Worm (Caenorhabditis elegans) whole organism, L4/young adult: Measurements from ENCODE around the gene F14F9.8.

Experiments used
- W03F9.2 ChIP-seq: fragments of 150-350 bp; optimal IDR thresholded peaks from 2 replicates; lab custom pipeline; 2014; ENCODE audit warnings: missing biosample characterization, missing genetic modification characterization
- dao-5 ChIP-seq: sonication (generic microtip); optimal IDR thresholded peaks from 2 replicates; lab custom pipeline; 2016; ENCODE audit warnings: missing genotype, missing genetic modification characterization, moderate library complexity, missing compliant biosample characterization
- him-1 ChIP-seq: sonication (generic microtip); optimal IDR thresholded peaks from 2 replicates; lab custom pipeline; 2016; ENCODE audit warnings: missing genotype, missing genetic modification reagents, missing genetic modification characterization, missing compliant biosample characterization

ce11 chrV:5150880-5151279, 20.8 kb downstream of the F14F9.8 start, which contains the start of gene srh-130:
- no peak for TF ChIP-seq dao-5
- no peak for TF ChIP-seq him-1 (tag; lab: Kevin White, UChicago)
- TF ChIP-seq W03F9.2 (tag; lab: Kevin White, UChicago): no peak
